Worm (Caenorhabditis elegans) whole organism, late embryonic: ENCODE data around the gene nipi-3.

Source experiments
- C08G9.2 ChIP-seq: sonication (generic microtip); optimal IDR thresholded peaks from 2 replicates; lab custom pipeline; 2016; ENCODE audit warnings: mild to moderate bottlenecking, missing genetic modification characterization, moderate library complexity, missing compliant biosample characterization
- K09A11.1 ChIP-seq: sonication (generic microtip); optimal IDR thresholded peaks from 2 replicates; lab custom pipeline; 2017; ENCODE audit warnings: antibody characterized with exemption, mild to moderate bottlenecking, missing genetic modification characterization, missing compliant biosample characterization; ENCODE audit not compliant: insufficient read depth
- T23F11.4 ChIP-seq: fragments of 200-800 bp; sonication (Bioruptor generic); optimal IDR thresholded peaks from 2 replicates; lab custom pipeline; 2018; ENCODE audit warnings: mild to moderate bottlenecking, missing genetic modification characterization, missing compliant biosample characterization
- Y22D7AL.16 ChIP-seq: sonication (generic microtip); optimal IDR thresholded peaks from 2 replicates; lab custom pipeline; 2016; ENCODE audit warnings: missing genetic modification characterization, missing compliant biosample characterization
- ceh-14 ChIP-seq: sonication (generic microtip); optimal IDR thresholded peaks from 2 replicates; lab custom pipeline; 2016; ENCODE audit warnings: missing genotype, missing genetic modification characterization, missing compliant biosample characterization
- ceh-18 ChIP-seq: sonication (generic microtip); optimal IDR thresholded peaks from 2 replicates; lab custom pipeline; 2016; ENCODE audit warnings: missing genetic modification characterization, missing compliant biosample characterization
- ceh-2 ChIP-seq: sonication (generic microtip); optimal IDR thresholded peaks from 2 replicates; lab custom pipeline; 2016; ENCODE audit warnings: missing genotype, missing genetic modification characterization, missing compliant biosample characterization
- ceh-24 ChIP-seq: sonication (generic microtip); optimal IDR thresholded peaks from 2 replicates; lab custom pipeline; 2016; ENCODE audit warnings: mild to moderate bottlenecking, missing genetic modification characterization, missing compliant biosample characterization
- ceh-31 ChIP-seq: sonication (generic microtip); optimal IDR thresholded peaks from 2 replicates; lab custom pipeline; 2016; ENCODE audit warnings: missing genetic modification characterization, missing compliant biosample characterization
- ceh-34 ChIP-seq: sonication (generic microtip); optimal IDR thresholded peaks from 2 replicates; lab custom pipeline; 2016; ENCODE audit warnings: mild to moderate bottlenecking, missing genetic modification characterization, missing compliant biosample characterization
- ceh-45 ChIP-seq: fragments of 200-800 bp; sonication (Bioruptor generic); IDR thresholded peaks from 2 replicates; pipeline ENCODE4 v1.3.6; 2022; ENCODE audit warnings: missing genetic modification reagents, missing genetic modification characterization, missing compliant biosample characterization
- ceh-48 ChIP-seq: sonication (generic microtip); optimal IDR thresholded peaks from 2 replicates; lab custom pipeline; 2016; ENCODE audit warnings: missing genetic modification characterization, inconsistent platforms, missing compliant biosample characterization
- ceh-6 ChIP-seq: fragments of 200-800 bp; sonication (Bioruptor generic); optimal IDR thresholded peaks from 2 replicates; lab custom pipeline; 2018; ENCODE audit warnings: mild to moderate bottlenecking, missing genetic modification characterization, missing compliant biosample characterization
- ceh-9 ChIP-seq: sonication (generic microtip); optimal IDR thresholded peaks from 2 replicates; lab custom pipeline; 2016; ENCODE audit warnings: mild to moderate bottlenecking, missing genetic modification characterization, inconsistent platforms, missing compliant biosample characterization
- che-1 ChIP-seq: sonication (generic microtip); optimal IDR thresholded peaks from 2 replicates; lab custom pipeline; 2016; ENCODE audit warnings: mild to moderate bottlenecking, missing genetic modification characterization, missing compliant biosample characterization
- dmd-4 ChIP-seq: sonication (generic microtip); optimal IDR thresholded peaks from 2 replicates; lab custom pipeline; 2016; ENCODE audit warnings: borderline replicate concordance, missing genetic modification characterization, missing compliant biosample characterization
- dve-1 ChIP-seq: sonication (generic microtip); optimal IDR thresholded peaks from 2 replicates; lab custom pipeline; 2017; ENCODE audit warnings: antibody characterized with exemption, mild to moderate bottlenecking, missing genetic modification characterization, missing compliant biosample characterization
- elt-2 ChIP-seq: sonication (generic microtip); optimal IDR thresholded peaks from 2 replicates; lab custom pipeline; 2016; ENCODE audit warnings: missing genetic modification reagents, missing genetic modification characterization, missing compliant biosample characterization
- ets-4 ChIP-seq: sonication (generic microtip); optimal IDR thresholded peaks from 2 replicates; lab custom pipeline; 2016; ENCODE audit warnings: missing genetic modification characterization, missing compliant biosample characterization
- eyg-1 ChIP-seq: sonication (generic microtip); optimal IDR thresholded peaks from 2 replicates; lab custom pipeline; 2016; ENCODE audit warnings: missing genotype, missing genetic modification characterization, missing compliant biosample characterization
- fax-1 ChIP-seq: sonication (generic microtip); optimal IDR thresholded peaks from 2 replicates; lab custom pipeline; 2016; ENCODE audit warnings: missing genotype, missing genetic modification characterization, missing compliant biosample characterization
- fkh-6 ChIP-seq: sonication (generic microtip); optimal IDR thresholded peaks from 2 replicates; lab custom pipeline; 2016; ENCODE audit warnings: missing genetic modification characterization, missing compliant biosample characterization
- gmeb-2 ChIP-seq: sonication (generic microtip); optimal IDR thresholded peaks from 2 replicates; lab custom pipeline; 2016; ENCODE audit warnings: missing genetic modification characterization, inconsistent platforms, missing compliant biosample characterization
- hlh-15 ChIP-seq: sonication (generic microtip); optimal IDR thresholded peaks from 2 replicates; lab custom pipeline; 2016; ENCODE audit warnings: missing genetic modification characterization, missing compliant biosample characterization
- hlh-30 ChIP-seq: sonication (generic microtip); optimal IDR thresholded peaks from 2 replicates; lab custom pipeline; 2017; ENCODE audit warnings: antibody characterized with exemption, missing genetic modification characterization, missing compliant biosample characterization; ENCODE audit not compliant: insufficient read depth
- hlh-8 ChIP-seq: sonication (generic microtip); optimal IDR thresholded peaks from 2 replicates; lab custom pipeline; 2016; ENCODE audit warnings: missing genotype, missing genetic modification characterization, missing compliant biosample characterization
- lin-11 ChIP-seq: fragments of 200-800 bp; sonication (Bioruptor generic); optimal IDR thresholded peaks from 2 replicates; lab custom pipeline; 2018; ENCODE audit warnings: mild to moderate bottlenecking, missing genetic modification characterization, missing compliant biosample characterization
- madf-2 ChIP-seq: sonication (generic microtip); optimal IDR thresholded peaks from 2 replicates; lab custom pipeline; 2017; ENCODE audit warnings: missing genetic modification characterization, missing compliant biosample characterization
- nfya-1 ChIP-seq: sonication (generic microtip); optimal IDR thresholded peaks from 2 replicates; lab custom pipeline; 2017; ENCODE audit warnings: missing genetic modification characterization, mild to moderate bottlenecking, missing compliant biosample characterization, antibody characterized with exemption, moderate library complexity
- nhr-232 ChIP-seq: sonication (generic microtip); optimal IDR thresholded peaks from 2 replicates; lab custom pipeline; 2016; ENCODE audit warnings: missing genetic modification characterization, missing compliant biosample characterization
- odd-2 ChIP-seq: sonication (generic microtip); optimal IDR thresholded peaks from 2 replicates; lab custom pipeline; 2017; ENCODE audit warnings: antibody characterized with exemption, mild to moderate bottlenecking, missing genetic modification characterization, missing compliant biosample characterization
- pha-4 ChIP-seq: fragments of 150-350 bp; optimal IDR thresholded peaks from 2 replicates; lab custom pipeline; 2018; ENCODE audit warnings: missing biosample characterization, missing genetic modification reagents, missing genetic modification characterization
- ref-2 ChIP-seq: sonication (generic microtip); optimal IDR thresholded peaks from 2 replicates; lab custom pipeline; 2016; ENCODE audit warnings: missing genetic modification characterization, missing compliant biosample characterization
- rnt-1 ChIP-seq: sonication (generic microtip); optimal IDR thresholded peaks from 2 replicates; lab custom pipeline; 2016; ENCODE audit warnings: missing genetic modification characterization, missing compliant biosample characterization
- sox-4 ChIP-seq: sonication (generic microtip); optimal IDR thresholded peaks from 2 replicates; lab custom pipeline; 2017; ENCODE audit warnings: mild to moderate bottlenecking, missing genetic modification characterization, inconsistent platforms, missing compliant biosample characterization
- tbx-2 ChIP-seq: sonication (generic microtip); optimal IDR thresholded peaks from 2 replicates; lab custom pipeline; 2016; ENCODE audit warnings: missing genetic modification characterization, missing compliant biosample characterization
- tbx-7 ChIP-seq: sonication (generic microtip); optimal IDR thresholded peaks from 2 replicates; lab custom pipeline; 2016; ENCODE audit warnings: missing genotype, missing genetic modification characterization, missing compliant biosample characterization
- unc-3 ChIP-seq, 2 experiments: fragments of 200-800 bp in 1 of 2; sonication (Bioruptor generic) in 1 of 2; sonication (generic microtip) in 1 of 2; conservative IDR thresholded peaks in 1 of 2; optimal IDR thresholded peaks in 1 of 2; 2 replicates each; pipeline versions ENCODE4 v1.3.6 to Lab custom; 2016 to 2022; ENCODE audit warnings: missing compliant biosample characterization in 2 of 2, missing genetic modification characterization in 2 of 2, missing genetic modification reagents in 1 of 2
- unc-42 ChIP-seq: sonication (generic microtip); optimal IDR thresholded peaks from 2 replicates; lab custom pipeline; 2016; ENCODE audit warnings: missing genotype, missing genetic modification characterization, missing compliant biosample characterization
- unc-55 ChIP-seq: sonication (generic microtip); optimal IDR thresholded peaks from 2 replicates; lab custom pipeline; 2017; ENCODE audit warnings: missing biosample characterization, missing genetic modification reagents, missing genetic modification characterization
- zip-5 ChIP-seq: sonication (generic microtip); optimal IDR thresholded peaks from 2 replicates; lab custom pipeline; 2016; ENCODE audit warnings: missing genetic modification characterization, missing compliant biosample characterization
- ztf-16 ChIP-seq: sonication (generic microtip); optimal IDR thresholded peaks from 2 replicates; lab custom pipeline; 2017; ENCODE audit warnings: missing genetic modification characterization, missing compliant biosample characterization

nipi-3 gene

DNA sequence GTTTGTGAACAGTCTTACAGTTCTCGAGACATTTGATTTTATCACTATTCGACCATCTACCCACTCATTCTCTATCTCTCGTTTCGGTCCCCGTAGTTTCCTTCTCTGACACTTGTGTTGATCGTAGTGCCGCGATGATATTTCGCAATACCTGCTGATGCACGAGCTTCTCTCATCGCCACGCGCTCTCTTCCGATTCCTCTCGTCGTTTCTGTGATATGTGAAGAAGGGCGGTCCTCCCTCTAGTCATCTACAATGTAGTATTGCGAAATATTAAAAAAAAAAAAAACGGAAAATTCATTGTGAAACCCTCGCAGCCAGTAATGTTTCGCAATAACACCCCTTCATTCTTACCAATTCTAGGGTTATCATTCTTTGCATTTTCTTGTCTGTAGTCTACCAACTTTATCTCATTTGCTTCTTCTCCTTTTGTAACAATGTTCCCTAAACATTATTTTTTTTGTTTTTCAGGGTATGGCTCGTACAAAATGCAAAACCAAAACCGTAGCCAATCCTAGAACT is at the start of gene nipi-3:
TSS of gene nipi-3 (plus strand) at position 472 of the 522 bp plus-strand sequence.
- TF ChIP-seq eyg-1 (no peak), che-1 (tag; lab: Kevin White, UChicago) (no peak), unc-3 (GFP tag; conservative IDR thresholded peaks at IDR 0.05; lab: Robert Waterston, UW) (no peak), unc-3 (tag; optimal IDR thresholded peaks at IDR 0.05; lab: Kevin White, UChicago) (no peak), ceh-45 (no peak), madf-2 (tag; lab: Kevin White, UChicago) (no peak), dmd-4 (tag; lab: Kevin White, UChicago) (no peak), zip-5 (tag; lab: Kevin White, UChicago) (no peak), tbx-2 (tag; lab: Kevin White, UChicago) (no peak), unc-55 (GFP tag; lab: Kevin White, UChicago) (peak; percentile 96), unc-42 (no peak), K09A11.1 (tag; lab: Kevin White, UChicago) (no peak), ceh-34 (tag; lab: Kevin White, UChicago) (no peak), odd-2 (no peak), T23F11.4 (GFP tag; lab: Kevin White, UChicago) (no peak), Y22D7AL.16 (tag; lab: Kevin White, UChicago) (no peak), fax-1 (tag; lab: Kevin White, UChicago) (no peak), ceh-6 (GFP tag; lab: Kevin White, UChicago) (no peak), nhr-232 (tag; lab: Kevin White, UChicago) (no peak), nfya-1 (tag; lab: Kevin White, UChicago) (peak; percentile 60), ceh-48 (tag; lab: Kevin White, UChicago) (no peak), elt-2 (tag; lab: Kevin White, UChicago) (peak; percentile 54), lin-11 (tag; lab: Kevin White, UChicago) (no peak), tbx-7 (tag; lab: Kevin White, UChicago) (no peak), C08G9.2 (tag; lab: Kevin White, UChicago) (no peak), ceh-24 (tag; lab: Kevin White, UChicago) (no peak), ceh-18 (tag; lab: Kevin White, UChicago) (peak; percentile 61), ceh-9 (tag; lab: Kevin White, UChicago) (no peak), hlh-30 (peak; percentile 89), hlh-15 (tag; lab: Kevin White, UChicago) (no peak), gmeb-2 (tag; lab: Kevin White, UChicago) (no peak), ref-2 (peak; percentile 19), fkh-6 (tag; lab: Kevin White, UChicago) (no peak), pha-4 (tag; lab: Kevin White, UChicago) (no peak), dve-1 (tag; lab: Kevin White, UChicago) (peak; percentile 82), ceh-2 (tag; lab: Kevin White, UChicago) (no peak), rnt-1 (tag; lab: Kevin White, UChicago) (no peak), ets-4 (tag; lab: Kevin White, UChicago) (peak; percentile 8)

DNA sequence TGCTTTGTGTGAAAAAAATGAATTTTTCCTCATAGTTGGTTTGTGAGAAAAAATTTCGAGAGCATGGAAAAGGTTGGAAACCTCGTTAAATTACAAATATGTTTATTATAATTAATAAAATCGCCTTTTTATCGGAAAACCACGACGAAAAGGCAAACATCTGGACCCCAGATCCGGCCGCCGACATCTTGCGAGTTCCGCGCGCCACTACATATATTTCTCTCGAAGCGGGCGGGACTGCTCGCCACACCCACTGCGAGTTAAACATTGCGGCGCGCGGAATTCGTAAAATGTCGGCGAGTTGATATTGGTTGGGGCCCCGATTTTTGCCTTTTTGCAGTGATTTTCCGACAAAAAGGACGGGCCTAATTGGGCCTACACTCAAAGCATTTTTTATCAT is 48.3 kb upstream of the nipi-3 start:
- TF ChIP-seq ceh-34 (tag; lab: Kevin White, UChicago) (no peak), che-1 (tag; lab: Kevin White, UChicago) (no peak), ceh-2 (tag; lab: Kevin White, UChicago) (no peak), ceh-6 (GFP tag; lab: Kevin White, UChicago) (no peak), tbx-2 (tag; lab: Kevin White, UChicago) (no peak), nhr-232 (tag; lab: Kevin White, UChicago) (no peak), C08G9.2 (tag; lab: Kevin White, UChicago) (no peak), hlh-30 (no peak), ceh-14 (tag; lab: Kevin White, UChicago) (no peak), nfya-1 (tag; lab: Kevin White, UChicago) (no peak), ztf-16 (tag; lab: Kevin White, UChicago) (no peak), ceh-31 (tag; lab: Kevin White, UChicago) (no peak), T23F11.4 (GFP tag; lab: Kevin White, UChicago) (no peak), hlh-8 (no peak), sox-4 (tag; lab: Kevin White, UChicago) (no peak)
